Worm (Caenorhabditis elegans): ENCODE data around the gene cyb-3.

cyb-3 gene

DNA sequence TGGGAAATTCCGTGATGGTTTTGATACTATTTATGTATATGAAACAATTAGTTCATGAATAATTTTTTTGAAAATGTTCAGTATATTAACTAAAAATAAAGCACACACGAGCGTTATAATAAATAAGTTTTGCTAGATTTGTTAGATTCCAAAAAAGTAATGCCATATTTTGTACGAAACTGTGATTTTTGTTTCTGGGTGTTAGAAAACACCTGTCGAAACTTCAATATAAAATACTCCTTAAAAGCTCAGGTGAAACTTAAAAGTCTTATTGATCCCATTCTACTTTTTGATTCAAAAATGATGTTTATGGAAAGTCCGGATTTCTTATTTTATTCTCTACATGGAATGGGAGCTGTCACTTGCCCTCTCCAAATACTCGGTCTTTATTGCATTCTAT is 20.5 kb downstream of the cyb-3 start, which contains the start of gene srh-265:
Gene srh-265, plus strand, starts transcription at position 301 of the 400 bp plus-strand sequence.
- TF ChIP-seq snpc-4 (tag; optimal IDR thresholded peaks at IDR 0.05), result no peak
- TF ChIP-seq T26A8.4 (GFP tag; IDR thresholded peaks at IDR 0.05), result no peak
- no peak for TF ChIP-seq sdz-12 (GFP tag; optimal IDR thresholded peaks at IDR 0.05)
- no peak for TF ChIP-seq lin-13 (GFP tag; optimal IDR thresholded peaks at IDR 0.05)
- TF ChIP-seq daf-16 (GFP tag; optimal IDR thresholded peaks at IDR 0.05), result no peak
- no peak for TF ChIP-seq daf-16 (tag; optimal IDR thresholded peaks at IDR 0.05)
- no peak for TF ChIP-seq nhr-11 (tag; optimal IDR thresholded peaks at IDR 0.05)

DNA sequence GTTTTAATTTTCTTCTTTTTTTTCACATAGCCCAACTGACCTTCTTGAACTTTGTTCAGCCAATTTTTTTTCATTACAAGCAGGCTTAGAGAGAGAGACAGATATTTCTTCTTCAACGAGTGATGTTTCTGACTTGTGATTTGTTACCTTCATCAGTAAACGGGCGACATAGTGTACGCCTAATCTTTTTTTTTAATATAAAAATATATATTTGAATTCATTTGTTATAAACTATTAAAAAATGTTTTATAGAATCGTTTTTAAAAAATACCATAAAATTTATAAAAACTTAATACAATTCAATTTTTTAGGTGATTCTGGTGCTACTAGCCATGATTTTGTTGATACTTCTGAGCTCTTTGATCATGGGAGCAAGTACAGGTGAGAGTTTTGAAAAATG is 22.3 kb downstream of the cyb-3 start, which contains the start of gene T06E6.10:
Gene T06E6.10, plus strand, starts transcription at position 301 of the 400 bp plus-strand sequence.
- TF ChIP-seq gei-8 (GFP tag; optimal IDR thresholded peaks at IDR 0.05) (no peak), egl-27 (tag; optimal IDR thresholded peaks at IDR 0.05) (no peak), snpc-1.2 (GFP tag; IDR thresholded peaks at IDR 0.05) (no peak), mdl-1 (tag; optimal IDR thresholded peaks at IDR 0.05) (no peak), zfp-3 (GFP tag; conservative IDR thresholded peaks at IDR 0.05) (no peak), nhr-6 (tag; optimal IDR thresholded peaks at IDR 0.05) (no peak), dmd-9 (GFP tag; IDR thresholded peaks at IDR 0.05) (no peak), ZK546.5 (tag; optimal IDR thresholded peaks at IDR 0.05) (no peak), dve-1 (tag; optimal IDR thresholded peaks at IDR 0.05; ENCODE audit: insufficient read depth) (no peak)

DNA sequence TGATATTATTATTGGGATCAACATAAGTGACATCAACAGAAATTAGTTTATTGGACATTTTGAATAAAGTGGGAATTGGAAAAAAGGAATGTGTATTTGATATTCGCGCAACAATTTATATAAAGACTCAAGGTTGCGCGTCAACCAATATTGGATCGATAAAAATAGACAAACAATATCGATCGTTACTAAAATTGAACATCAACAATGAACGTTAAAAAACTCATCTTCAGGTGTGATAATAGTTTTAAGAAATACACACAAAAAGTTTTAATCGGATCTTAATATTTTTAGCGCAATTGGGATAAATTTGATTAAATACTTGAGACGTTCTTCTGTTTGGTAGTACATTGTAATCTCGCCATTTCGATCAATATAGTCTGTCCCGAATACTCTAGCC is 28.1 kb downstream of the cyb-3 start, which contains the start of gene fbxa-104:
Gene fbxa-104, minus strand, starts transcription at position 83 of the 400 bp plus-strand sequence.
- TF ChIP-seq R02D3.7 (tag; optimal IDR thresholded peaks at IDR 0.05) (no peak), unc-62 (GFP tag; optimal IDR thresholded peaks at IDR 0.05 in 1 of 2) (peak in 1 of 2 experiments; percentile 96), unc-62 (tag; optimal IDR thresholded peaks at IDR 0.05) (no peak)

DNA sequence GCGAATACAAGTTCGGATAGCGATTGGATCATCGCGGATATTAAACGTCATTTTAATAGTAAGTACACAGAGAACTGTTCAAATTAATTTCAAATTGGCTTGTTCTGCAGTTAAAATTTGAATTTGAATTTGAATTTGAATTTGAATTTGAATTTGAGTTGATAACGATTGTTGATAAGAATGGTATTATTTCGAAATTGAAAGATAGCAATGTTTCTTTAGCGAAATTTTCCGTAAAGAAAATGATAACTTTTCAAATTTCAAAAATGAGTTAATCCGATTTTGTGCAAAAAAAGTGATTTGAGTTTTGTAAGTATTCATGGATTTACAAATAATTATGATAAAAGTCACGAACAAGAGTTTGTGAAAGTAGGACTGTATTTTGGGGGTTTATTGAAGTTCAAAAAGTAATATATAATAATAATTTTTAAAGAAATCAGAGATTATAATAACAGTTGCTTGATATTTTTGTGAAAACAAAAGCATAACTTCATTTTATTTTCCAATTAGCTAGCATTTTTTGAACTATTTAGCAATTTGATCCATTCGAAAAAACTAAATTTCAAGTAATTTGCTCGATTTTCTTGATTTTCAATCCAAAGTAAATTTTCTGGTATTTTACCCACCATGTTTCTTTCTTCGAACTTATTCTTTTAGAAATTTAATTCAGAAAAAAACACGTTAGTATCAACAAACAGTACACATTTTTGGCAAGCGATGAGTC is 30.0 kb downstream of the cyb-3 start, which contains the start of gene Y36E3A.2:
Gene Y36E3A.2, plus strand, starts transcription at position 674 of the 724 bp plus-strand sequence.
- TF ChIP-seq nhr-28 (tag; optimal IDR thresholded peaks at IDR 0.05), result peak; percentile 6
- TF ChIP-seq daf-16 (GFP tag; optimal IDR thresholded peaks at IDR 0.05), result no peak
- TF ChIP-seq daf-16 (tag; optimal IDR thresholded peaks at IDR 0.05), result peak; percentile 30
- TF ChIP-seq pqm-1 (tag; optimal IDR thresholded peaks at IDR 0.05), result peak; percentile 65
- no peak for TF ChIP-seq ztf-7 (tag; optimal IDR thresholded peaks at IDR 0.05)
- peak; percentile 32 for TF ChIP-seq dve-1 (tag; optimal IDR thresholded peaks at IDR 0.05; ENCODE audit: insufficient read depth)

DNA sequence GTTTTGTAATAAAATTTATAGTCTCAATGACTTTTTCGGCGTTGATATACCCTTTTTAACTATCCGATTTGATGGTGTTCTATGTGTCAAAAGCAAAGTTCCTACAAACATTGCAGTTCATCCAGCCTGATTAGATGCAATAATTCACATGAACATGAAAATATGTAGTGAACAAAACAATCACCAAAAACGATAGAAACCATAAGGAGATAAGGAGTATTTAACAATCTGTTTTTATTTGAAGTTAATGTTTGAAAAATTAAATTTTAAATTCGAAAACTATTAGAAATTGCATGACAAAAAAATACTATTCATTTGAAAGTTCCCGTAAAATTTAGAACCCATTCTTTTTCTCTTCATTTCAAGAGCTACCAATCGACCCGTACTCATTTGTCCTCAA is 31.4 kb downstream of the cyb-3 start, which contains the start of gene fbxa-209:
Gene fbxa-209, minus strand, starts transcription at position 101 of the 400 bp plus-strand sequence.
- TF ChIP-seq nhr-102 (tag; optimal IDR thresholded peaks at IDR 0.05) (no peak), dve-1 (tag; optimal IDR thresholded peaks at IDR 0.05; ENCODE audit: insufficient read depth) (peak; percentile 41), lim-7 (GFP tag; IDR thresholded peaks at IDR 0.05) (no peak), ceh-20 (GFP tag; IDR thresholded peaks at IDR 0.05) (no peak), jun-1 (tag; optimal IDR thresholded peaks at IDR 0.05) (no peak), mxl-2 (GFP tag; conservative IDR thresholded peaks at IDR 0.05) (no peak), daf-16 (GFP tag; optimal IDR thresholded peaks at IDR 0.05) (no peak), daf-16 (tag; optimal IDR thresholded peaks at IDR 0.05) (peak; percentile 23), lin-1 (GFP tag; IDR thresholded peaks at IDR 0.05) (no peak), ctbp-1 (GFP tag; IDR thresholded peaks at IDR 0.05) (no peak), nhr-11 (tag; optimal IDR thresholded peaks at IDR 0.05) (no peak), zip-2 (tag; optimal IDR thresholded peaks at IDR 0.05) (no peak), nhr-76 (tag; optimal IDR thresholded peaks at IDR 0.05) (no peak), dmd-6 (GFP tag; IDR thresholded peaks at IDR 0.05) (no peak), Y105C5A.15 (GFP tag; IDR thresholded peaks at IDR 0.05) (no peak), mdl-1 (tag; optimal IDR thresholded peaks at IDR 0.05) (no peak), T20F7.1 (GFP tag; optimal IDR thresholded peaks at IDR 0.05) (peak; percentile 31), F26F4.8 (GFP tag; conservative IDR thresholded peaks at IDR 0.05) (no peak), ceh-62 (tag; optimal IDR thresholded peaks at IDR 0.05) (no peak), F10B5.3 (tag; optimal IDR thresholded peaks at IDR 0.05) (no peak), spr-1 (tag; optimal IDR thresholded peaks at IDR 0.05) (no peak), cey-2 (tag; optimal IDR thresholded peaks at IDR 0.05; ENCODE audit: borderline replicate concordance, insufficient read depth) (no peak), nhr-25 (tag; optimal IDR thresholded peaks at IDR 0.05; ENCODE audit: borderline replicate concordance, insufficient read depth) (no peak), nhr-111 (GFP tag; optimal IDR thresholded peaks at IDR 0.05) (no peak)
